Worm (Caenorhabditis elegans) whole organism, early embryonic: ENCODE measurements around the gene mex-1.

Experiments used
- ceh-13 ChIP-seq: fragments of 200-800 bp; sonication (Bioruptor generic); optimal IDR thresholded peaks from 2 replicates; lab custom pipeline; 2018; ENCODE audit warnings: mild to moderate bottlenecking, missing genetic modification characterization, missing compliant biosample characterization
- flt-1 ChIP-seq: fragments of 200-800 bp; sonication (Bioruptor generic); IDR thresholded peaks from 2 replicates; pipeline ENCODE4 v1.3.6; 2022; ENCODE audit warnings: missing genetic modification characterization, missing compliant biosample characterization
- sea-1 ChIP-seq: fragments of 200-800 bp; sonication (Bioruptor generic); conservative IDR thresholded peaks from 2 replicates; pipeline ENCODE4 v1.3.6; 2022; ENCODE audit warnings: missing genetic modification characterization, missing compliant biosample characterization
- tbx-11 ChIP-seq: fragments of 200-800 bp; sonication (Bioruptor generic); IDR thresholded peaks from 2 replicates; pipeline ENCODE4 v1.3.6; 2022; ENCODE audit warnings: missing genetic modification characterization, missing compliant biosample characterization

DNA sequence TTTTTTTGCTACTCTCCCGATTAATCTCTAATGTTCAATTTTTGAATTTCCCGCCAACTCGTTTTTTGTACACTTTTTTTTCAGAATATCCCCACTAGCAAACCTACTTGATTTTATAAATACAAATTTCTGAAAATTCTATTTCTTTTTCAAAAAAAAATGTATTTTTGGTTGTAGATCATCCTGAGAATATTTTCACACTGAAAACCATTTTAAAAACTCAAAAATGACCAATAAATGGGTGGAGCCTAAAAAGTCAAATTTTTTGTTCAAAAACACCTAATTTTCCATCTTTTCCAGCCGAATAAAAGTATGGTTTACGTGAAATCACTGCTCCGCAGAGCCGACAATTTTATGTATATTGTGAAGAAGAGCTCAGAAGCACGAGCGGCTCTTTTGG is 20.3 kb downstream of the mex-1 start, which contains the start of gene Y17G7B.3:
- TF ChIP-seq flt-1 (GFP tag; lab: Robert Waterston, UW) (no peak), sea-1 (no peak), tbx-11 (no peak), ceh-13 (no peak)
